Fruit fly (Drosophila melanogaster) whole organism, prepupa: ENCODE results near the gene CG6912.

Source experiments
- Blimp-1 ChIP-seq: fragments of 200-800 bp; sonication (Bioruptor generic); optimal IDR thresholded peaks from 3 replicates; lab custom pipeline; 2017; ENCODE audit warnings: missing biosample characterization, missing genetic modification characterization, mild to moderate bottlenecking, moderate library complexity, missing genetic modification reagents
- CG10631 ChIP-seq: fragments of 200-800 bp; sonication (Bioruptor generic); optimal IDR thresholded peaks from 2 replicates; lab custom pipeline; 2016; ENCODE audit warnings: missing biosample characterization, missing genetic modification characterization
- CG10669 ChIP-seq: fragments of 200-800 bp; sonication (Bioruptor generic); optimal IDR thresholded peaks from 3 replicates; lab custom pipeline; 2018; ENCODE audit warnings: missing biosample characterization, mild to moderate bottlenecking, missing genetic modification characterization, moderate library complexity
- CG11294 ChIP-seq: fragments of 200-800 bp; sonication (Bioruptor generic); IDR thresholded peaks from 2 replicates; pipeline ENCODE4 v1.3.6; 2022; ENCODE audit warnings: missing biosample characterization, missing genetic modification characterization
- CG11762 ChIP-seq: fragments of 200-800 bp; sonication (Bioruptor generic); optimal IDR thresholded peaks from 3 replicates; lab custom pipeline; 2016; ENCODE audit warnings: missing biosample characterization, missing genetic modification characterization; ENCODE audit not compliant: insufficient read depth
- CG11902 ChIP-seq: fragments of 200-800 bp; sonication (Bioruptor generic); optimal IDR thresholded peaks from 3 replicates; lab custom pipeline; 2016; ENCODE audit warnings: missing biosample characterization, missing genetic modification characterization
- CG15336 ChIP-seq: fragments of 200-800 bp; sonication (Bioruptor generic); IDR thresholded peaks from 2 replicates; pipeline ENCODE4 v1.3.6; 2022; ENCODE audit warnings: missing biosample characterization, missing genetic modification characterization
- CG16779 ChIP-seq: fragments of 200-800 bp; sonication (Bioruptor generic); optimal IDR thresholded peaks from 3 replicates; lab custom pipeline; 2017; ENCODE audit warnings: missing biosample characterization, mild to moderate bottlenecking, missing genetic modification characterization
- CG34406 ChIP-seq: fragments of 200-800 bp; sonication (Bioruptor generic); optimal IDR thresholded peaks from 3 replicates; lab custom pipeline; 2016; ENCODE audit warnings: missing biosample characterization, missing genetic modification characterization
- CG4318 ChIP-seq: fragments of 200-800 bp; sonication (Bioruptor generic); optimal IDR thresholded peaks from 3 replicates; lab custom pipeline; 2017; ENCODE audit warnings: missing biosample characterization, mild to moderate bottlenecking, missing genetic modification characterization
- CG6163 ChIP-seq: fragments of 200-800 bp; sonication (Bioruptor generic); IDR thresholded peaks from 3 replicates; pipeline ENCODE4 v1.3.6; 2022; ENCODE audit warnings: missing biosample characterization, missing genetic modification characterization
- CG6808 ChIP-seq: fragments of 200-800 bp; sonication (Bioruptor generic); optimal IDR thresholded peaks from 3 replicates; lab custom pipeline; 2017; ENCODE audit warnings: missing biosample characterization, missing genetic modification characterization, mild to moderate bottlenecking, moderate library complexity, missing genetic modification reagents
- CG6854 ChIP-seq: fragments of 200-800 bp; sonication (Bioruptor generic); optimal IDR thresholded peaks from 2 replicates; lab custom pipeline; 2017; ENCODE audit warnings: missing biosample characterization, mild to moderate bottlenecking, missing genetic modification characterization
- CG7368 ChIP-seq: fragments of 200-800 bp; sonication (Bioruptor generic); optimal IDR thresholded peaks from 3 replicates; lab custom pipeline; 2016; ENCODE audit warnings: missing biosample characterization, missing genetic modification characterization
- CG8319 ChIP-seq: fragments of 200-800 bp; sonication (Bioruptor generic); optimal IDR thresholded peaks from 3 replicates; lab custom pipeline; 2016; ENCODE audit warnings: missing biosample characterization, missing genetic modification characterization
- CG9139 ChIP-seq: fragments of 200-800 bp; sonication (Bioruptor generic); optimal IDR thresholded peaks from 3 replicates; lab custom pipeline; 2017; ENCODE audit warnings: missing biosample characterization, mild to moderate bottlenecking, missing genetic modification characterization
- Eip78C ChIP-seq: fragments of 200-800 bp; sonication (Bioruptor generic); peaks from one replicate; lab custom pipeline; 2016; ENCODE audit warnings: missing biosample characterization, missing genetic modification characterization
- Ets21C ChIP-seq: fragments of 200-800 bp; sonication (Bioruptor generic); optimal IDR thresholded peaks from 3 replicates; lab custom pipeline; 2016; ENCODE audit warnings: missing biosample characterization, missing genetic modification characterization
- Hr38 ChIP-seq: sonication (Bioruptor generic); optimal IDR thresholded peaks from 2 replicates; lab custom pipeline; 2016; ENCODE audit warnings: missing biosample characterization, missing genetic modification characterization
- Hr4 ChIP-seq: fragments of 200-800 bp; sonication (Bioruptor generic); optimal IDR thresholded peaks from 3 replicates; lab custom pipeline; 2016; ENCODE audit warnings: missing biosample characterization, missing genetic modification characterization
- Met ChIP-seq: fragments of 200-800 bp; sonication (Bioruptor generic); optimal IDR thresholded peaks from 3 replicates; lab custom pipeline; 2016; ENCODE audit warnings: missing biosample characterization, missing genetic modification characterization
- OdsH ChIP-seq: fragments of 200-800 bp; sonication (Bioruptor generic); optimal IDR thresholded peaks from 3 replicates; lab custom pipeline; 2016; ENCODE audit warnings: missing biosample characterization, missing genetic modification characterization
- Sox102F ChIP-seq: fragments of 200-800 bp; sonication (Bioruptor generic); optimal IDR thresholded peaks from 2 replicates; lab custom pipeline; 2016; ENCODE audit warnings: missing biosample characterization, mild to moderate bottlenecking, missing genetic modification characterization
- Sox14 ChIP-seq: fragments of 200-800 bp; sonication (Bioruptor generic); optimal IDR thresholded peaks from 3 replicates; lab custom pipeline; 2016; ENCODE audit warnings: missing biosample characterization, missing genetic modification characterization
- Sox15 ChIP-seq: fragments of 200-800 bp; sonication (Bioruptor generic); optimal IDR thresholded peaks from 3 replicates; lab custom pipeline; 2016; ENCODE audit warnings: missing biosample characterization, missing genetic modification characterization
- eg ChIP-seq: fragments of 200-800 bp; sonication (Bioruptor generic); IDR thresholded peaks from 3 replicates; pipeline ENCODE4 v1.3.6; 2022; ENCODE audit warnings: missing biosample characterization, missing genetic modification characterization
- esn ChIP-seq: fragments of 200-800 bp; sonication (Bioruptor generic); optimal IDR thresholded peaks from 2 replicates; lab custom pipeline; 2016; ENCODE audit warnings: missing biosample characterization, mild to moderate bottlenecking, missing genetic modification characterization, moderate library complexity
- fd59A ChIP-seq: fragments of 200-800 bp; sonication (Bioruptor generic); optimal IDR thresholded peaks from 2 replicates; lab custom pipeline; 2017; ENCODE audit warnings: missing biosample characterization, mild to moderate bottlenecking, missing genetic modification characterization, missing genetic modification reagents
- fkh ChIP-seq: fragments of 200-800 bp; sonication (Bioruptor generic); optimal IDR thresholded peaks from 3 replicates; lab custom pipeline; 2017; ENCODE audit warnings: missing biosample characterization, mild to moderate bottlenecking, missing genetic modification characterization, moderate library complexity
- net ChIP-seq: fragments of 200-800 bp; sonication (Bioruptor generic); optimal IDR thresholded peaks from 3 replicates; lab custom pipeline; 2016; ENCODE audit warnings: missing biosample characterization, missing genetic modification characterization
- pdm3 ChIP-seq: fragments of 200-800 bp; sonication (Bioruptor generic); optimal IDR thresholded peaks from 3 replicates; lab custom pipeline; 2016; ENCODE audit warnings: missing biosample characterization, missing genetic modification characterization
- salr ChIP-seq, 2 experiments: fragments of 200-800 bp; sonication (Bioruptor generic); optimal IDR thresholded peaks; 3 replicates each; lab custom pipeline; 2016 to 2018; ENCODE audit warnings: missing biosample characterization in 2 of 2, missing genetic modification characterization in 2 of 2, mild to moderate bottlenecking in 1 of 2
- spab ChIP-seq: fragments of 200-800 bp; sonication (Bioruptor generic); optimal IDR thresholded peaks from 2 replicates; lab custom pipeline; 2017; ENCODE audit warnings: missing biosample characterization, mild to moderate bottlenecking, missing genetic modification characterization, missing genetic modification reagents
- ss ChIP-seq, 2 experiments: fragments of 200-800 bp; sonication (Bioruptor generic); optimal IDR thresholded peaks; 2 replicates in 1 of 2; 3 replicates in 1 of 2; lab custom pipeline; 2017 to 2018; ENCODE audit warnings: mild to moderate bottlenecking in 2 of 2, missing biosample characterization in 2 of 2, missing genetic modification characterization in 2 of 2, moderate library complexity in 1 of 2
- svp ChIP-seq: fragments of 200-800 bp; sonication (Bioruptor generic); peaks from one replicate; lab custom pipeline; 2016; ENCODE audit warnings: missing biosample characterization, missing genetic modification characterization

Gene CG6912

dm6 chr3R:15136846-15137245, at the start of gene CG6912, which contains the start of gene CG3984:
Gene CG6912, minus strand, starts transcription at chr3R:15137004.
Gene CG3984, plus strand, starts transcription at chr3R:15137148.
- TF ChIP-seq ss (GFP tag; optimal IDR thresholded peaks at IDR 0.05; lab: Kevin White, UChicago) (no peak), svp (GFP tag; lab: Kevin White, UChicago) (peak; percentile 94)

- TF ChIP-seq esn (GFP tag; lab: Kevin White, UChicago), result no peak
- TF ChIP-seq CG10669, result no peak
- TF ChIP-seq Sox102F (GFP tag; lab: Kevin White, UChicago), result no peak
- TF ChIP-seq CG6808 (GFP tag; lab: Kevin White, UChicago), result no peak
- TF ChIP-seq CG6163 (GFP tag; lab: Robert Waterston, UW), result no peak
- no peak for TF ChIP-seq ss (GFP tag; optimal IDR thresholded peaks at IDR 0.05; lab: Kevin White, UChicago)
- no peak for TF ChIP-seq fkh
- TF ChIP-seq CG6854, result no peak
- TF ChIP-seq spab (GFP tag; lab: Kevin White, UChicago), result no peak
- no peak for TF ChIP-seq CG11762 (GFP tag; lab: Kevin White, UChicago)
These were observed 44.7 kb upstream of the CG6912 start, which contains the start of gene Mf for dm6 chr3R:15181467-15181866. Gene Mf, minus strand, starts transcription at chr3R:15181510.

- TF ChIP-seq Eip78C (GFP tag; lab: Kevin White, UChicago) (no peak), CG11902 (GFP tag; lab: Kevin White, UChicago) (no peak), Sox15 (GFP tag; lab: Kevin White, UChicago) (no peak), Ets21C (GFP tag; lab: Kevin White, UChicago) (no peak), fd59A (GFP tag; lab: Kevin White, UChicago) (no peak), CG16779 (tag; lab: Kevin White, UChicago) (no peak), CG10631 (GFP tag; lab: Kevin White, UChicago) (no peak), CG34406 (GFP tag; lab: Kevin White, UChicago) (no peak), pdm3 (GFP tag; lab: Kevin White, UChicago) (no peak), Sox14 (GFP tag; lab: Kevin White, UChicago) (no peak)
- TF ChIP-seq, all 60 proteins: peak for 0
These were observed 40.4 kb upstream of the CG6912 start for dm6 chr3R:15177230-15177629.

- TF ChIP-seq Met (GFP tag; lab: Kevin White, UChicago), result no peak
- TF ChIP-seq CG9139 (GFP tag; lab: Kevin White, UChicago), result no peak
- TF ChIP-seq net (GFP tag; lab: Kevin White, UChicago), result no peak
- no peak for TF ChIP-seq CG8319 (GFP tag; lab: Kevin White, UChicago)
- peak; percentile 58; the same call in 1 of the 3 replicates for TF ChIP-seq eg (GFP tag; lab: Robert Waterston, UW)
- no peak for TF ChIP-seq svp (GFP tag; lab: Kevin White, UChicago)
- peak; percentile 56 for TF ChIP-seq Eip78C (GFP tag; lab: Kevin White, UChicago)
- peak; percentile 32; the same call in 1 of the 2 replicates for TF ChIP-seq CG11294 (GFP tag; lab: Robert Waterston, UW)
- no peak for TF ChIP-seq OdsH (GFP tag; lab: Kevin White, UChicago)
- no peak for TF ChIP-seq Hr4 (GFP tag; lab: Kevin White, UChicago)
- no peak for TF ChIP-seq salr (GFP tag; optimal IDR thresholded peaks at IDR 0.05; lab: Kevin White, UChicago)
- no peak for TF ChIP-seq CG11762 (GFP tag; lab: Kevin White, UChicago)
- TF ChIP-seq CG4318 (GFP tag; lab: Kevin White, UChicago), result no peak
- no peak for TF ChIP-seq CG15336 (GFP tag; lab: Robert Waterston, UW)
- no peak for TF ChIP-seq ss (GFP tag; optimal IDR thresholded peaks at IDR 0.05; lab: Kevin White, UChicago)
- peak; percentile 37 for TF ChIP-seq CG7368 (GFP tag; lab: Kevin White, UChicago)
- no peak for TF ChIP-seq fd59A (GFP tag; lab: Kevin White, UChicago)
- no peak for TF ChIP-seq Blimp-1 (GFP tag; lab: Kevin White, UChicago)
- TF ChIP-seq CG16779 (tag; lab: Kevin White, UChicago), result no peak
- no peak for TF ChIP-seq Hr38
These were observed 13.1 kb upstream of the CG6912 start, which contains the start of gene Gyc88E for dm6 chr3R:15149772-15150512. Gene Gyc88E, plus strand, starts transcription at chr3R:15150375.
